Worm (Caenorhabditis elegans) whole organism, L2 larva: ENCODE results near the gene pqn-2.

ENCODE experiments used
- C34F6.9 ChIP-seq: fragments of 150-350 bp; optimal IDR thresholded peaks from 2 replicates; lab custom pipeline; 2014; ENCODE audit warnings: missing biosample characterization, missing genetic modification characterization
- aly-2 ChIP-seq: fragments of 150-350 bp; optimal IDR thresholded peaks from 2 replicates; lab custom pipeline; 2014; ENCODE audit warnings: missing biosample characterization, missing genetic modification characterization
- ama-1 ChIP-seq: fragments of 150-350 bp; optimal IDR thresholded peaks from 2 replicates; lab custom pipeline; 2018; ENCODE audit warnings: inconsistent platforms
- crh-2 ChIP-seq: sonication (generic microtip); optimal IDR thresholded peaks from 2 replicates; lab custom pipeline; 2017; ENCODE audit warnings: missing biosample characterization, missing genetic modification characterization
- egl-27 ChIP-seq: sonication (generic microtip); optimal IDR thresholded peaks from 3 replicates; lab custom pipeline; 2017; ENCODE audit warnings: missing biosample characterization, missing genetic modification reagents, missing genetic modification characterization
- elt-3 ChIP-seq: sonication (generic microtip); optimal IDR thresholded peaks from 2 replicates; lab custom pipeline; 2017; ENCODE audit warnings: missing biosample characterization, missing genetic modification characterization
- fos-1 ChIP-seq: fragments of 150-350 bp; optimal IDR thresholded peaks from 2 replicates; lab custom pipeline; 2014; ENCODE audit warnings: missing biosample characterization, missing genetic modification characterization
- mdl-1 ChIP-seq, 2 experiments: fragments of 150-350 bp in 1 of 2; sonication (generic microtip) in 1 of 2; optimal IDR thresholded peaks; 2 replicates each; lab custom pipeline; 2017; ENCODE audit warnings: missing biosample characterization in 2 of 2, missing genetic modification characterization in 2 of 2
- nhr-77 ChIP-seq: fragments of 150-350 bp; optimal IDR thresholded peaks from 2 replicates; lab custom pipeline; 2014; ENCODE audit warnings: missing biosample characterization, missing genetic modification characterization
- peb-1 ChIP-seq: fragments of 150-350 bp; optimal IDR thresholded peaks from 2 replicates; lab custom pipeline; 2014; ENCODE audit warnings: missing biosample characterization, missing genetic modification characterization
- sma-3 ChIP-seq: sonication (generic microtip); optimal IDR thresholded peaks from 2 replicates; lab custom pipeline; 2016; ENCODE audit warnings: missing genetic modification reagents, missing genetic modification characterization, missing compliant biosample characterization
- snpc-4 ChIP-seq: fragments of 150-350 bp; optimal IDR thresholded peaks from 2 replicates; lab custom pipeline; 2014; ENCODE audit warnings: missing biosample characterization, missing genetic modification characterization
- unc-62 ChIP-seq: fragments of 150-350 bp; optimal IDR thresholded peaks from 2 replicates; lab custom pipeline; 2014; ENCODE audit warnings: missing biosample characterization, missing genetic modification reagents, missing genetic modification characterization
- zag-1 ChIP-seq: fragments of 150-350 bp; optimal IDR thresholded peaks from 2 replicates; lab custom pipeline; 2014; ENCODE audit warnings: missing biosample characterization, missing genetic modification characterization

DNA sequence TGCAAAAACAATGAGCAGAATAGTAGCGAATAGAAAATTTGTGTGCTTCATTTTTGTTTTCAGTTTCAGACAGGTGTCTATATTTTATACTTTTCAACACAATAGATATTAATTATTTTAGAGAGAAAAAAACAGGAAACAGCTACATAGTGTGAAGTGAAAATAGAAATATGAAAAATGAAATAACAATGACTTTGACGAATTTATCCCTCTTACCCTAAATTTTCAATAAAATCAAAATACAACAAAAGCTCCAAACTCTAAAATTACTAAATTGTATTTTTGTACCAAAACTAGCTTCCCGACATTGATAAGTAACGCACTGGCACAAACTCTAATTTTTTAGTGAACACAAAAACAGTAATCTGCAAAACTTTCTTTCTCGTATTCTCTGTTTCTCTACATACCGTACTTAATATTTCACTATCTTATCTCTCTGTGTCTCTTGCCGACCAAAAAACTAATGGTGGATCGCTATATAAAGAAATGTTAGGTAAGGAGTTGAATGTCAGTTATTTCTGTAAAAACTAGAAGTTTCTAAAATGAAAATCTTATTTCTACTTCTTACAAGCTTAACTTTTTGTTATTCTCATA, 13.0 kb downstream of the pqn-2 start, which contains the start of the genes col-151 and ugt-1:
- TF ChIP-seq elt-3 (tag; lab: Kevin White, UChicago) (no peak), ama-1 (lab: Kevin White, UChicago) (no peak), nhr-77 (tag; lab: Kevin White, UChicago) (no peak), mdl-1 (tag; optimal IDR thresholded peaks at IDR 0.05; lab: Kevin White, UChicago) (no peak), crh-2 (tag; lab: Kevin White, UChicago) (no peak), sma-3 (no peak), unc-62 (no peak), egl-27 (tag; lab: Kevin White, UChicago) (no peak), C34F6.9 (no peak), fos-1 (tag; lab: Kevin White, UChicago) (peak; percentile 25), aly-2 (no peak), zag-1 (tag; lab: Kevin White, UChicago) (no peak), snpc-4 (tag; lab: Kevin White, UChicago) (no peak), peb-1 (tag; lab: Kevin White, UChicago) (no peak)
